Worm (Caenorhabditis elegans): Measurements from ENCODE around the gene T16A9.5.
A peak's percentile ranks its signal among the peaks of the same experiment; 100 is the strongest.

DNA sequence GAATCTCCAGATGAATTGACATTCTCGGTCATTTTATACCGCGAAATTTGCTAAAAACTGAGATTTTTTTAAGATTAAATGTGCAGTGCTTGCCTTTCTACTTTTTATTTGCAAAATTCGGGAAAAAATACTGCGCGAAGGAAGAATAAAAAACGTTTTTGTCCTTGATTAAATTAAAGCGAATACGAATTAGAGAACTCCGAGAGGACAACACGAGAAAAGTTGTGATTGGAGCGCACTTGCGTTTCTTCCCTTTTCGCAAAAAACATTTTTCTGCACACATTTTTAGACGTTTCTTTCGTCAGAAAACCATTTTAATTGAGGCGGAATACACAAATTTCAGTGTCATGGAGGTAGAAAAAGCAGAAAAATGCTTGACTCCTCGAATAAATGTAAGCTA, 29.6 kb downstream of the T16A9.5 start, which contains the start of the genes trm-1 and ints-2:
- no peak for TF ChIP-seq T26A5.8 (tag; optimal IDR thresholded peaks at IDR 0.05)
- no peak for TF ChIP-seq ama-1 (optimal IDR thresholded peaks at IDR 0.05)
- TF ChIP-seq ama-1 (GFP tag; optimal IDR thresholded peaks at IDR 0.05), result no peak
- TF ChIP-seq lsl-1 (GFP tag; optimal IDR thresholded peaks at IDR 0.05), result peak; percentile 4
- TF ChIP-seq unc-62 (GFP tag; optimal IDR thresholded peaks at IDR 0.05), result no peak
- TF ChIP-seq K11D2.4 (GFP tag; IDR thresholded peaks at IDR 0.05), result no peak
